Worm (Caenorhabditis elegans) whole organism, L3 larva: ENCODE data around the gene sel-10.

Source experiments
- ceh-82 ChIP-seq: fragments of 150-350 bp; optimal IDR thresholded peaks from 2 replicates; lab custom pipeline; 2014; ENCODE audit warnings: missing biosample characterization, missing genetic modification characterization
- tbx-2 ChIP-seq: sonication (generic microtip); optimal IDR thresholded peaks from 2 replicates; lab custom pipeline; 2016; ENCODE audit warnings: mild to moderate bottlenecking, missing genetic modification characterization, missing compliant biosample characterization

DNA sequence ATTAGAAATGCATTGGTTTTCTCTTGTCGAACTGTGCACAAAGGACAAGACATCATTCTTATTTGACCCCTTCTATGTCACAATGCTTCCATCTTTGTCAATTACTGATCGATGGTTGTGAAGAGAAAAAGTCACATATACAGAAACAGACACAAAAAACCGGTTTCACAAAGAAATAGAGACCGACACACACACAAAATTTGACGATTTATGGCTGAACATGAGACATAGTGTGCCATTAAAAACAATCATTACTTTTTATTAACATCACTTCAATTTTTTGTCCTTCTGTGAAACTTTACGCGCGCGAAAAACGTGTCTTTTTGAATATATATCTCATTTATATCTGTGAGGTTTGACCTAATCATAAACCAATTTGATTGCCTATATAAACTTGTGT is 28.6 kb upstream of the sel-10 start:
- TF ChIP-seq tbx-2, result no peak
- no peak for TF ChIP-seq ceh-82 (tag; lab: Kevin White, UChicago)
